Worm (Caenorhabditis elegans) whole organism, L4 larva: ENCODE data around the gene F31E3.12.
A peak's percentile ranks its signal among the peaks of the same experiment; 100 is the strongest.

Experiments used
- ceh-62 ChIP-seq: sonication (generic microtip); optimal IDR thresholded peaks from 2 replicates; lab custom pipeline; 2017; ENCODE audit warnings: missing biosample characterization, missing genetic modification characterization
- dpl-1 ChIP-seq: fragments of 150-350 bp; optimal IDR thresholded peaks from 2 replicates; lab custom pipeline; 2014; ENCODE audit warnings: missing biosample characterization, missing genetic modification reagents, missing genetic modification characterization
- nhr-25 ChIP-seq: sonication (generic microtip); optimal IDR thresholded peaks from 2 replicates; lab custom pipeline; 2017; ENCODE audit warnings: missing genetic modification characterization, mild to moderate bottlenecking, missing compliant biosample characterization, antibody characterized with exemption, moderate library complexity, borderline replicate concordance; ENCODE audit not compliant: insufficient read depth
- nhr-77 ChIP-seq: fragments of 150-350 bp; optimal IDR thresholded peaks from 2 replicates; lab custom pipeline; 2014; ENCODE audit warnings: missing biosample characterization, missing genetic modification characterization
- pqm-1 ChIP-seq: sonication (generic microtip); optimal IDR thresholded peaks from 2 replicates; lab custom pipeline; 2017; ENCODE audit warnings: missing biosample characterization, missing genetic modification characterization
- skn-1 ChIP-seq: fragments of 150-350 bp; optimal IDR thresholded peaks from 2 replicates; lab custom pipeline; 2014; ENCODE audit warnings: missing biosample characterization, missing genetic modification characterization
- snpc-4 ChIP-seq: fragments of 150-350 bp; optimal IDR thresholded peaks from 2 replicates; lab custom pipeline; 2014; ENCODE audit warnings: missing biosample characterization, missing genetic modification characterization
- ztf-11 ChIP-seq: fragments of 150-350 bp; optimal IDR thresholded peaks from 2 replicates; lab custom pipeline; 2014; ENCODE audit warnings: missing biosample characterization, missing genetic modification characterization

- TF ChIP-seq skn-1 (tag; lab: Kevin White, UChicago) (no peak), ztf-11 (tag; lab: Kevin White, UChicago) (no peak), ceh-62 (tag; lab: Kevin White, UChicago) (no peak), nhr-25 (no peak), pqm-1 (tag; lab: Kevin White, UChicago) (no peak), snpc-4 (tag; lab: Kevin White, UChicago) (no peak), dpl-1 (GFP tag; lab: Kevin White, UChicago) (peak; percentile 31), nhr-77 (tag; lab: Kevin White, UChicago) (no peak)
Observed at ce11 chrIII:6951435-6951834, 17.8 kb upstream of the F31E3.12 start.
